Worm (Caenorhabditis elegans) whole organism, young adult: ENCODE measurements around the gene fbxb-79.
A peak's percentile ranks its signal among the peaks of the same experiment; 100 is the strongest.

Experiments used
- B0019.2 ChIP-seq: fragments of 200-800 bp; sonication (Bioruptor generic); conservative IDR thresholded peaks from 2 replicates; pipeline ENCODE4 v1.3.6; 2022; ENCODE audit warnings: missing genetic modification reagents, missing genetic modification characterization, missing compliant biosample characterization
- D2030.7 ChIP-seq: fragments of 200-800 bp; sonication (Bioruptor generic); IDR thresholded peaks from 2 replicates; pipeline ENCODE4 v1.3.6; 2022; ENCODE audit warnings: missing genetic modification reagents, missing genetic modification characterization, missing compliant biosample characterization
- F22D6.2 ChIP-seq: sonication (generic microtip); optimal IDR thresholded peaks from 2 replicates; lab custom pipeline; 2016; ENCODE audit warnings: mild to moderate bottlenecking, missing genetic modification characterization, missing compliant biosample characterization
- F39B2.1 ChIP-seq: fragments of 200-800 bp; sonication (Bioruptor generic); IDR thresholded peaks from 2 replicates; pipeline ENCODE4 v1.3.6; 2022; ENCODE audit warnings: missing genetic modification reagents, missing genetic modification characterization, missing compliant biosample characterization
- F49E8.2 ChIP-seq: sonication (generic microtip); optimal IDR thresholded peaks from 3 replicates; lab custom pipeline; 2017; ENCODE audit warnings: missing genetic modification characterization, mild to moderate bottlenecking, missing compliant biosample characterization, antibody characterized with exemption, moderate library complexity; ENCODE audit not compliant: insufficient read depth
- F52B5.7 ChIP-seq: sonication (generic microtip); optimal IDR thresholded peaks from 2 replicates; lab custom pipeline; 2016; ENCODE audit warnings: mild to moderate bottlenecking, missing genetic modification characterization, missing compliant biosample characterization
- F57C9.4 ChIP-seq: sonication (generic microtip); optimal IDR thresholded peaks from 2 replicates; lab custom pipeline; 2017; ENCODE audit warnings: mild to moderate bottlenecking, missing genetic modification characterization, missing compliant biosample characterization
- T07F8.4 ChIP-seq: sonication (generic microtip); optimal IDR thresholded peaks from 2 replicates; lab custom pipeline; 2016; ENCODE audit warnings: mild to moderate bottlenecking, missing genetic modification characterization, moderate library complexity, missing compliant biosample characterization
- Y53G8AR.9 ChIP-seq: fragments of 200-800 bp; sonication (Bioruptor generic); conservative IDR thresholded peaks from 2 replicates; pipeline ENCODE4 v1.3.6; 2022; ENCODE audit warnings: missing genetic modification reagents, missing genetic modification characterization, missing compliant biosample characterization
- Y95B8A.8 ChIP-seq: fragments of 200-800 bp; sonication (Bioruptor generic); IDR thresholded peaks from 2 replicates; pipeline ENCODE4 v1.3.6; 2022; ENCODE audit warnings: missing genetic modification reagents, missing genetic modification characterization, missing compliant biosample characterization
- ZK185.1 ChIP-seq: sonication (generic microtip); optimal IDR thresholded peaks from 2 replicates; lab custom pipeline; 2016; ENCODE audit warnings: mild to moderate bottlenecking, missing genetic modification characterization, missing compliant biosample characterization; ENCODE audit not compliant: poor library complexity, severe bottlenecking
- attf-6 ChIP-seq: fragments of 200-800 bp; sonication (Bioruptor generic); IDR thresholded peaks from 2 replicates; pipeline ENCODE4 v1.3.6; 2022; ENCODE audit warnings: missing genetic modification reagents, missing genetic modification characterization, missing compliant biosample characterization
- ccch-3 ChIP-seq: fragments of 200-800 bp; sonication (Bioruptor generic); optimal IDR thresholded peaks from 2 replicates; lab custom pipeline; 2018; ENCODE audit warnings: mild to moderate bottlenecking, missing genetic modification characterization, missing compliant biosample characterization
- cebp-1 ChIP-seq, 2 experiments: fragments of 200-800 bp in 1 of 2; sonication (Bioruptor generic) in 1 of 2; sonication (generic microtip) in 1 of 2; IDR thresholded peaks in 1 of 2; optimal IDR thresholded peaks in 1 of 2; 2 replicates each; pipeline versions ENCODE4 v1.3.6 to Lab custom; 2017 to 2022; ENCODE audit warnings: missing compliant biosample characterization in 2 of 2, missing genetic modification characterization in 2 of 2, mild to moderate bottlenecking in 1 of 2, missing genetic modification reagents in 1 of 2, moderate library complexity in 1 of 2
- ceh-27 ChIP-seq: fragments of 200-800 bp; sonication (Bioruptor generic); optimal IDR thresholded peaks from 2 replicates; lab custom pipeline; 2018; ENCODE audit warnings: mild to moderate bottlenecking, missing genetic modification characterization, moderate library complexity, missing compliant biosample characterization
- egl-44 ChIP-seq: fragments of 200-800 bp; sonication (Bioruptor generic); IDR thresholded peaks from 2 replicates; pipeline ENCODE4 v1.3.6; 2022; ENCODE audit warnings: missing genetic modification reagents, missing genetic modification characterization, missing compliant biosample characterization
- egrh-3 ChIP-seq: fragments of 200-800 bp; sonication (Bioruptor generic); IDR thresholded peaks from 2 replicates; pipeline ENCODE4 v1.3.6; 2022; ENCODE audit warnings: missing genetic modification reagents, missing genetic modification characterization, missing compliant biosample characterization
- ekl-4 ChIP-seq: fragments of 200-800 bp; sonication (Bioruptor generic); IDR thresholded peaks from 2 replicates; pipeline ENCODE4 v1.3.6; 2022; ENCODE audit warnings: missing genetic modification reagents, missing genetic modification characterization, missing compliant biosample characterization
- fkh-3 ChIP-seq: sonication (generic microtip); optimal IDR thresholded peaks from 2 replicates; lab custom pipeline; 2016; ENCODE audit warnings: mild to moderate bottlenecking, missing genetic modification characterization, missing compliant biosample characterization
- him-1 ChIP-seq: sonication (generic microtip); optimal IDR thresholded peaks from 2 replicates; lab custom pipeline; 2016; ENCODE audit warnings: missing genotype, missing genetic modification reagents, missing genetic modification characterization, missing compliant biosample characterization
- hlh-26 ChIP-seq: fragments of 200-800 bp; sonication (Bioruptor generic); conservative IDR thresholded peaks from 2 replicates; pipeline ENCODE4 v1.3.6; 2022; ENCODE audit warnings: missing genetic modification reagents, missing genetic modification characterization, missing compliant biosample characterization
- hmg-20 ChIP-seq: fragments of 200-800 bp; sonication (Bioruptor generic); IDR thresholded peaks from 2 replicates; pipeline ENCODE4 v1.3.6; 2022; ENCODE audit warnings: missing genetic modification reagents, missing genetic modification characterization, missing compliant biosample characterization
- let-526 ChIP-seq: fragments of 200-800 bp; sonication (Bioruptor generic); IDR thresholded peaks from 2 replicates; pipeline ENCODE4 v1.3.6; 2022; ENCODE audit warnings: missing genetic modification reagents, missing genetic modification characterization, missing compliant biosample characterization
- let-607 ChIP-seq, 2 experiments: fragments of 200-800 bp in 1 of 2; sonication (Bioruptor generic) in 1 of 2; sonication (generic microtip) in 1 of 2; optimal IDR thresholded peaks; 2 replicates each; lab custom pipeline; 2016 to 2018; ENCODE audit warnings: mild to moderate bottlenecking in 2 of 2, missing compliant biosample characterization in 2 of 2, missing genetic modification characterization in 2 of 2, moderate library complexity in 2 of 2, missing genotype in 1 of 2
- lin-40 ChIP-seq: sonication (generic microtip); optimal IDR thresholded peaks from 2 replicates; lab custom pipeline; 2016; ENCODE audit warnings: missing genetic modification characterization, mild to moderate bottlenecking, missing compliant biosample characterization, missing genotype, missing genetic modification reagents
- lin-54 ChIP-seq: fragments of 200-800 bp; sonication (Bioruptor generic); optimal IDR thresholded peaks from 2 replicates; lab custom pipeline; 2018; ENCODE audit warnings: mild to moderate bottlenecking, missing genetic modification characterization, missing compliant biosample characterization
- lsl-1 ChIP-seq: fragments of 200-800 bp; sonication (Bioruptor generic); optimal IDR thresholded peaks from 2 replicates; lab custom pipeline; 2018; ENCODE audit warnings: mild to moderate bottlenecking, missing genetic modification characterization, moderate library complexity, missing compliant biosample characterization
- madf-10 ChIP-seq: sonication (generic microtip); optimal IDR thresholded peaks from 2 replicates; lab custom pipeline; 2016; ENCODE audit warnings: mild to moderate bottlenecking, missing genetic modification characterization, missing compliant biosample characterization
- madf-3 ChIP-seq: fragments of 200-800 bp; sonication (Bioruptor generic); IDR thresholded peaks from 2 replicates; pipeline ENCODE4 v1.3.6; 2022; ENCODE audit warnings: missing genetic modification reagents, missing genetic modification characterization, missing compliant biosample characterization
- mel-28 ChIP-seq: sonication (generic microtip); optimal IDR thresholded peaks from 2 replicates; lab custom pipeline; 2016; ENCODE audit warnings: borderline replicate concordance, mild to moderate bottlenecking, missing genetic modification characterization, missing compliant biosample characterization
- nfya-1 ChIP-seq: sonication (generic microtip); optimal IDR thresholded peaks from 2 replicates; lab custom pipeline; 2017; ENCODE audit warnings: antibody characterized with exemption, missing compliant biosample characterization, missing genetic modification characterization, borderline replicate concordance; ENCODE audit not compliant: insufficient read depth
- nhr-27 ChIP-seq: fragments of 200-800 bp; sonication (Bioruptor generic); optimal IDR thresholded peaks from 2 replicates; lab custom pipeline; 2018; ENCODE audit warnings: mild to moderate bottlenecking, missing genetic modification characterization, moderate library complexity, missing compliant biosample characterization
- nhr-80 ChIP-seq: sonication (generic microtip); optimal IDR thresholded peaks from 2 replicates; lab custom pipeline; 2016; ENCODE audit warnings: missing genetic modification characterization, missing compliant biosample characterization
- nhr-90 ChIP-seq: sonication (generic microtip); optimal IDR thresholded peaks from 2 replicates; lab custom pipeline; 2016; ENCODE audit warnings: missing genotype, mild to moderate bottlenecking, missing genetic modification characterization, missing compliant biosample characterization
- pbrm-1 ChIP-seq: fragments of 200-800 bp; sonication (Bioruptor generic); IDR thresholded peaks from 2 replicates; pipeline ENCODE4 v1.3.6; 2022; ENCODE audit warnings: missing genetic modification reagents, missing genetic modification characterization, missing compliant biosample characterization
- pha-4 ChIP-seq: fragments of 150-350 bp; sonication (generic microtip); optimal IDR thresholded peaks from 2 replicates; lab custom pipeline; 2014; ENCODE audit warnings: missing biosample characterization, missing genetic modification reagents, missing genetic modification characterization
- rec-8 ChIP-seq, 2 experiments: sonication (generic microtip); optimal IDR thresholded peaks; 2 replicates each; lab custom pipeline; 2016; ENCODE audit warnings: mild to moderate bottlenecking in 2 of 2, missing genetic modification characterization in 2 of 2, missing genetic modification reagents in 2 of 2, missing genotype in 2 of 2, missing biosample characterization in 1 of 2, missing compliant biosample characterization in 1 of 2, moderate library complexity in 1 of 2
- rpc-1 ChIP-seq, 2 experiments: fragments of 150-350 bp in 1 of 2; sonication (generic microtip) in 1 of 2; optimal IDR thresholded peaks; 2 replicates each; lab custom pipeline; 2014 to 2018; ENCODE audit warnings: missing biosample characterization in 1 of 2, missing genetic modification characterization in 1 of 2, missing genetic modification reagents in 1 of 2, missing genotype in 1 of 2
- snpc-1.1 ChIP-seq: sonication (generic microtip); optimal IDR thresholded peaks from 2 replicates; lab custom pipeline; 2017; ENCODE audit warnings: missing genetic modification characterization, mild to moderate bottlenecking, missing compliant biosample characterization, antibody characterized with exemption, moderate library complexity, missing genotype, missing genetic modification reagents; ENCODE audit not compliant: insufficient read depth
- somi-1 ChIP-seq: fragments of 200-800 bp; sonication (Bioruptor generic); optimal IDR thresholded peaks from 2 replicates; lab custom pipeline; 2018; ENCODE audit warnings: mild to moderate bottlenecking, missing genetic modification characterization, missing compliant biosample characterization
- sptf-2 ChIP-seq: fragments of 200-800 bp; sonication (Bioruptor generic); optimal IDR thresholded peaks from 2 replicates; lab custom pipeline; 2018; ENCODE audit warnings: mild to moderate bottlenecking, missing genetic modification characterization, missing compliant biosample characterization
- tbx-9 ChIP-seq: sonication (generic microtip); optimal IDR thresholded peaks from 2 replicates; lab custom pipeline; 2016; ENCODE audit warnings: borderline replicate concordance, missing genetic modification characterization, inconsistent platforms, missing compliant biosample characterization
- ztf-18 ChIP-seq: sonication (generic microtip); optimal IDR thresholded peaks from 2 replicates; lab custom pipeline; 2016; ENCODE audit warnings: missing genotype, mild to moderate bottlenecking, missing genetic modification characterization, missing compliant biosample characterization
- ztf-22 ChIP-seq: fragments of 200-800 bp; sonication (Bioruptor generic); optimal IDR thresholded peaks from 2 replicates; lab custom pipeline; 2018; ENCODE audit warnings: mild to moderate bottlenecking, missing genetic modification characterization, moderate library complexity, missing compliant biosample characterization
- ztf-25 ChIP-seq: fragments of 200-800 bp; sonication (Bioruptor generic); IDR thresholded peaks from 2 replicates; pipeline ENCODE4 v1.3.6; 2022; ENCODE audit warnings: missing genetic modification reagents, missing genetic modification characterization, missing compliant biosample characterization
- ztf-26 ChIP-seq: sonication (generic microtip); optimal IDR thresholded peaks from 2 replicates; lab custom pipeline; 2017; ENCODE audit warnings: missing genetic modification characterization, missing compliant biosample characterization

The fbxb-79 gene

ce11 chrIV:11146962-11147470 is 42.3 kb downstream of the fbxb-79 start, which contains the start of gene pigq-1 (continued):
- TF ChIP-seq ztf-26 (tag; lab: Kevin White, UChicago) (peak; percentile 39), nhr-80 (tag; lab: Kevin White, UChicago) (no peak), D2030.7 (0 out of 2 replicates have a peak, but pooled peaks have one; percentile 19), ceh-27 (GFP tag; lab: Kevin White, UChicago) (no peak), madf-3 (GFP tag; lab: Robert Waterston, UW) (no peak), nfya-1 (tag; lab: Kevin White, UChicago) (no peak), ekl-4 (GFP tag; lab: Robert Waterston, UW) (peak; percentile 53; the same call in 1 of the 2 replicates), him-1 (tag; lab: Kevin White, UChicago) (peak; percentile 56), F39B2.1 (GFP tag; lab: Robert Waterston, UW) (peak; percentile 47; the same call in 1 of the 2 replicates), T07F8.4 (tag; lab: Kevin White, UChicago) (no peak), somi-1 (GFP tag; lab: Kevin White, UChicago) (peak; percentile 14), Y53G8AR.9 (peak; percentile 84), F57C9.4 (peak; percentile 80), F49E8.2 (peak; percentile 86), lsl-1 (peak; percentile 4), cebp-1 (GFP tag; IDR thresholded peaks at IDR 0.05; lab: Robert Waterston, UW) (no peak), cebp-1 (tag; optimal IDR thresholded peaks at IDR 0.05; lab: Kevin White, UChicago) (peak; percentile 35), hlh-26 (no peak), pbrm-1 (GFP tag; lab: Robert Waterston, UW) (no peak), snpc-1.1 (tag; lab: Kevin White, UChicago) (peak; percentile 51), rec-8 (tag; optimal IDR thresholded peaks at IDR 0.05; lab: Kevin White, UChicago) (peak; percentile 19 to 39), lin-54 (no peak), egl-44 (GFP tag; lab: Robert Waterston, UW) (no peak), attf-6 (GFP tag; lab: Robert Waterston, UW) (no peak), lin-40 (tag; lab: Kevin White, UChicago) (peak; percentile 38), nhr-27 (tag; lab: Kevin White, UChicago) (peak; percentile 30), nhr-90 (tag; lab: Kevin White, UChicago) (no peak), ztf-25 (GFP tag; lab: Robert Waterston, UW) (no peak), F52B5.7 (tag; lab: Kevin White, UChicago) (no peak), ccch-3 (GFP tag; lab: Kevin White, UChicago) (no peak), let-607 (tag; optimal IDR thresholded peaks at IDR 0.05; lab: Kevin White, UChicago) (peak in 1 of 2 experiments; percentile 34), hmg-20 (GFP tag; lab: Robert Waterston, UW) (no peak), let-526 (GFP tag; lab: Robert Waterston, UW) (no peak), mel-28 (no peak), ztf-18 (no peak), sptf-2 (GFP tag; lab: Kevin White, UChicago) (no peak), tbx-9 (tag; lab: Kevin White, UChicago) (no peak), F22D6.2 (no peak), Y95B8A.8 (0 out of 2 replicates have a peak, but pooled peaks have one; percentile 36), B0019.2 (no peak), ZK185.1 (tag; lab: Kevin White, UChicago) (peak; percentile 83), rpc-1 (optimal IDR thresholded peaks at IDR 0.05; lab: Kevin White, UChicago) (no peak), rpc-1 (tag; optimal IDR thresholded peaks at IDR 0.05; lab: Kevin White, UChicago) (no peak), egrh-3 (no peak), madf-10 (tag; lab: Kevin White, UChicago) (peak; percentile 33), fkh-3 (tag; lab: Kevin White, UChicago) (peak; percentile 86), pha-4 (no peak), ztf-22 (GFP tag; lab: Kevin White, UChicago) (no peak)
